Fruit fly (Drosophila melanogaster) whole organism, pupa: Measurements from ENCODE around the gene CG7458.
A peak's percentile ranks its signal among the peaks of the same experiment; 100 is the strongest.

Source experiments
- CG10348 ChIP-seq: fragments of 200-800 bp; sonication (Bioruptor generic); IDR thresholded peaks from 2 replicates; pipeline ENCODE4 v1.3.6; 2022; ENCODE audit warnings: missing biosample characterization, missing genetic modification characterization
- CG12605 ChIP-seq: fragments of 200-800 bp; sonication (Bioruptor generic); IDR thresholded peaks from 2 replicates; pipeline ENCODE4 v1.3.6; 2022; ENCODE audit warnings: missing biosample characterization, missing genetic modification characterization
- CG14655 ChIP-seq: fragments of 200-800 bp; sonication (Bioruptor generic); optimal IDR thresholded peaks from 3 replicates; lab custom pipeline; 2017; ENCODE audit warnings: mild to moderate bottlenecking, missing biosample characterization, missing genetic modification reagents, missing genetic modification characterization
- CG17806 ChIP-seq: fragments of 200-800 bp; sonication (Bioruptor generic); optimal IDR thresholded peaks from 2 replicates; lab custom pipeline; 2018; ENCODE audit warnings: missing biosample characterization, mild to moderate bottlenecking, missing genetic modification characterization, moderate library complexity
- CG32121 ChIP-seq: fragments of 200-800 bp; sonication (Bioruptor generic); IDR thresholded peaks from 2 replicates; pipeline ENCODE4 v1.3.6; 2022; ENCODE audit warnings: missing biosample characterization, missing genetic modification characterization
- CG4496 ChIP-seq: fragments of 200-800 bp; sonication (Bioruptor generic); IDR thresholded peaks from 3 replicates; pipeline ENCODE4 v1.3.6; 2022; ENCODE audit warnings: missing biosample characterization, missing genetic modification characterization
- D1 ChIP-seq: fragments of 200-800 bp; sonication (Bioruptor generic); optimal IDR thresholded peaks from 2 replicates; lab custom pipeline; 2018; ENCODE audit warnings: missing biosample characterization, mild to moderate bottlenecking, missing genetic modification characterization, moderate library complexity
- EcR ChIP-seq: fragments of 200-800 bp; sonication (Bioruptor generic); optimal IDR thresholded peaks from 3 replicates; lab custom pipeline; 2019; ENCODE audit warnings: missing biosample characterization, missing genetic modification characterization, mild to moderate bottlenecking, moderate library complexity, missing genetic modification reagents
- Ets98B ChIP-seq: fragments of 200-800 bp; sonication (Bioruptor generic); IDR thresholded peaks from 2 replicates; pipeline ENCODE4 v1.3.6; 2022; ENCODE audit warnings: missing biosample characterization, missing genetic modification characterization
- Pif1A ChIP-seq: fragments of 200-800 bp; sonication (Bioruptor generic); optimal IDR thresholded peaks from 3 replicates; lab custom pipeline; 2016; ENCODE audit warnings: missing biosample characterization, missing genetic modification characterization
- fd96Ca ChIP-seq: fragments of 200-800 bp; sonication (Bioruptor generic); IDR thresholded peaks from 3 replicates; pipeline ENCODE4 v1.3.6; 2022; ENCODE audit warnings: missing biosample characterization, missing genetic modification characterization
- rn ChIP-seq: fragments of 200-800 bp; sonication (Bioruptor generic); IDR thresholded peaks from 2 replicates; pipeline ENCODE4 v1.3.6; 2022; ENCODE audit warnings: missing biosample characterization, missing genetic modification characterization

DNA sequence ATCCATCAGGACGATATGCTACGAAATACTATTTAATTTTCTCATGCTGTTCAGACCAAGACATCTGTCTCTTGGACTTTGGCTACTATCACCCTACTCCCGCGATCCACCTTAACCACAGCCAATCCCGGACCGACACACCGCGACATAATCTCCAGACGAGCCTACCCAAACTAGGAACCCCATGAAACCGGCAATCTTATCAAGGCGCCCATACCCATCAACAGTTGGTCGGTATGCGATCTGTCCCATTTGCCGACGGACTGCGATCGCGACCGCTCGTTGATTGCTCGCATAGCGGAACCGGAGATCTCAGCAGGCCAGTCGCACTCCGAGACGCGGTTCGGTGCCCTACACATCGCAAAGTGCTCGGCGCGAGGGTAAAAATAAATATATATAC is 20.4 kb upstream of the CG7458 start, which contains the start of gene SLC22A:
- peak; percentile 48; the same call in 1 of the 2 replicates for TF ChIP-seq Ets98B (GFP tag; lab: Robert Waterston, UW)
- no peak for TF ChIP-seq Pif1A (GFP tag; lab: Kevin White, UChicago)
- peak; percentile 32 for TF ChIP-seq CG17806 (tag; lab: Kevin White, UChicago)
- no peak; the same call in 1 of the 2 replicates for TF ChIP-seq CG12605 (GFP tag; lab: Robert Waterston, UW)
- TF ChIP-seq rn (GFP tag; lab: Robert Waterston, UW), result no peak
- TF ChIP-seq CG10348 (GFP tag; lab: Robert Waterston, UW), result no peak
- no peak for TF ChIP-seq fd96Ca
- no peak for TF ChIP-seq D1 (tag; lab: Kevin White, UChicago)
- peak; percentile 90 for TF ChIP-seq EcR (GFP tag; lab: Kevin White, UChicago)
- peak; percentile 51 for TF ChIP-seq CG14655 (GFP tag; lab: Kevin White, UChicago)
- peak; percentile 61 for TF ChIP-seq CG32121
- peak; percentile 58; the same call in 2 of the 3 replicates for TF ChIP-seq CG4496 (GFP tag; lab: Robert Waterston, UW)
